Worm (Caenorhabditis elegans): ENCODE measurements around the gene T05C12.9.

ce11 chrII:8209476-8209875, 16.4 kb upstream of the T05C12.9 start, which contains the start of gene M110.8:
- TF ChIP-seq unc-130 (GFP tag; optimal IDR thresholded peaks at IDR 0.05) (no peak), madf-10 (tag; optimal IDR thresholded peaks at IDR 0.05) (no peak), bed-1 (GFP tag; IDR thresholded peaks at IDR 0.05) (no peak), pha-4 (tag; optimal IDR thresholded peaks at IDR 0.05) (no peak), lin-54 (GFP tag; optimal IDR thresholded peaks at IDR 0.05) (no peak), F49E8.2 (tag; optimal IDR thresholded peaks at IDR 0.05; ENCODE audit: insufficient read depth) (no peak)

All from whole organism, young adult.